Worm (Caenorhabditis elegans) whole organism, L1 larva: ENCODE results near the gene moc-5.

Experiments used
- aly-2 ChIP-seq: fragments of 150-350 bp; optimal IDR thresholded peaks from 2 replicates; lab custom pipeline; 2014; ENCODE audit warnings: missing biosample characterization, missing genetic modification characterization
- ama-1 ChIP-seq: fragments of 150-350 bp; optimal IDR thresholded peaks from 2 replicates; lab custom pipeline; 2014
- fkh-10 ChIP-seq: sonication (generic microtip); optimal IDR thresholded peaks from 2 replicates; lab custom pipeline; 2017; ENCODE audit warnings: missing biosample characterization, missing genetic modification reagents, missing genetic modification characterization
- lsy-2 ChIP-seq, 2 experiments: fragments of 150-350 bp; optimal IDR thresholded peaks; 2 replicates each; lab custom pipeline; 2014; ENCODE audit warnings: missing biosample characterization in 2 of 2, missing genetic modification characterization in 2 of 2
- nhr-11 ChIP-seq: fragments of 150-350 bp; optimal IDR thresholded peaks from 2 replicates; lab custom pipeline; 2014; ENCODE audit warnings: missing biosample characterization, missing genetic modification characterization
- nhr-20 ChIP-seq: sonication (generic microtip); optimal IDR thresholded peaks from 2 replicates; lab custom pipeline; 2016; ENCODE audit warnings: mild to moderate bottlenecking, missing genetic modification characterization, missing compliant biosample characterization
- nhr-237 ChIP-seq: fragments of 150-350 bp; optimal IDR thresholded peaks from 2 replicates; lab custom pipeline; 2014; ENCODE audit warnings: missing biosample characterization, missing genetic modification characterization
- nhr-76 ChIP-seq: sonication (generic microtip); optimal IDR thresholded peaks from 2 replicates; lab custom pipeline; 2017; ENCODE audit warnings: missing biosample characterization, missing genetic modification characterization
- pqm-1 ChIP-seq: sonication (generic microtip); optimal IDR thresholded peaks from 3 replicates; lab custom pipeline; 2017; ENCODE audit warnings: missing biosample characterization, missing genetic modification characterization
- snpc-4 ChIP-seq: fragments of 150-350 bp; optimal IDR thresholded peaks from 2 replicates; lab custom pipeline; 2014; ENCODE audit warnings: missing biosample characterization, missing genetic modification characterization
- unc-86 ChIP-seq: sonication (generic microtip); optimal IDR thresholded peaks from 2 replicates; lab custom pipeline; 2016; ENCODE audit warnings: missing genetic modification characterization, missing compliant biosample characterization
- ztf-11 ChIP-seq, 2 experiments: sonication (generic microtip); optimal IDR thresholded peaks; 2 replicates each; lab custom pipeline; 2016 to 2017; ENCODE audit warnings: missing genetic modification characterization in 2 of 2, missing biosample characterization in 1 of 2, missing compliant biosample characterization in 1 of 2

ce11 chrX:9602625-9603024 is 36.8 kb upstream of the moc-5 start:
- TF ChIP-seq ztf-11 (tag; optimal IDR thresholded peaks at IDR 0.05; lab: Kevin White, UChicago) (no peak), ama-1 (lab: Kevin White, UChicago) (no peak), snpc-4 (tag; lab: Kevin White, UChicago) (no peak), lsy-2 (tag; optimal IDR thresholded peaks at IDR 0.05; lab: Kevin White, UChicago) (no peak), nhr-20 (tag; lab: Kevin White, UChicago) (no peak), unc-86 (tag; lab: Kevin White, UChicago) (no peak), nhr-76 (no peak), pqm-1 (tag; lab: Kevin White, UChicago) (no peak), aly-2 (tag; lab: Kevin White, UChicago) (no peak), nhr-11 (tag; lab: Kevin White, UChicago) (no peak), fkh-10 (GFP tag; lab: Kevin White, UChicago) (no peak), nhr-237 (tag; lab: Kevin White, UChicago) (no peak)
